Worm (Caenorhabditis elegans) whole organism, L4 larva: ENCODE measurements around the gene upp-1.
"Not testable (repeated sequence)": the region's sequence is repeated elsewhere in the genome, so short reads cannot be mapped to it uniquely, and the experiment has no call there.

ENCODE experiments used
- F37D6.2 ChIP-seq: sonication (generic microtip); optimal IDR thresholded peaks from 2 replicates; lab custom pipeline; 2016; ENCODE audit warnings: mild to moderate bottlenecking, missing genetic modification characterization, missing compliant biosample characterization
- T20F7.1 ChIP-seq: fragments of 200-800 bp; sonication (Bioruptor generic); optimal IDR thresholded peaks from 2 replicates; lab custom pipeline; 2018; ENCODE audit warnings: mild to moderate bottlenecking, missing genetic modification characterization, missing compliant biosample characterization
- ceh-28 ChIP-seq: fragments of 150-350 bp; optimal IDR thresholded peaks from 2 replicates; lab custom pipeline; 2014; ENCODE audit warnings: missing biosample characterization, missing genetic modification reagents, missing genetic modification characterization
- dve-1 ChIP-seq: sonication (generic microtip); optimal IDR thresholded peaks from 2 replicates; lab custom pipeline; 2017; ENCODE audit warnings: antibody characterized with exemption, mild to moderate bottlenecking, missing genetic modification characterization, missing compliant biosample characterization; ENCODE audit not compliant: insufficient read depth
- egl-27 ChIP-seq: sonication (generic microtip); optimal IDR thresholded peaks from 3 replicates; lab custom pipeline; 2017; ENCODE audit warnings: missing biosample characterization, missing genetic modification reagents, missing genetic modification characterization
- lim-7 ChIP-seq: fragments of 200-800 bp; sonication (Bioruptor generic); IDR thresholded peaks from 2 replicates; pipeline ENCODE4 v1.3.6; 2022; ENCODE audit warnings: missing genetic modification characterization, missing compliant biosample characterization
- lin-13 ChIP-seq: fragments of 150-350 bp; optimal IDR thresholded peaks from 2 replicates; lab custom pipeline; 2014; ENCODE audit warnings: missing biosample characterization, missing genetic modification reagents, missing genetic modification characterization
- lin-29 ChIP-seq: fragments of 200-800 bp; sonication (Bioruptor generic); IDR thresholded peaks from 2 replicates; pipeline ENCODE4 v1.3.6; 2022; ENCODE audit warnings: missing genetic modification reagents, missing genetic modification characterization, missing compliant biosample characterization
- mxl-3 ChIP-seq: fragments of 200-800 bp; sonication (Bioruptor generic); optimal IDR thresholded peaks from 2 replicates; lab custom pipeline; 2018; ENCODE audit warnings: mild to moderate bottlenecking, missing genetic modification characterization, missing compliant biosample characterization
- nhr-76 ChIP-seq: fragments of 150-350 bp; optimal IDR thresholded peaks from 2 replicates; lab custom pipeline; 2014; ENCODE audit warnings: missing biosample characterization, missing genetic modification characterization
- spr-1 ChIP-seq: sonication (generic microtip); optimal IDR thresholded peaks from 2 replicates; lab custom pipeline; 2016; ENCODE audit warnings: mild to moderate bottlenecking, missing genetic modification characterization, missing compliant biosample characterization
- unc-62 ChIP-seq, 3 experiments: fragments of 150-350 bp in 1 of 3; sonication (generic microtip); optimal IDR thresholded peaks in 2 of 3; peaks in 1 of 3; 1 replicate in 1 of 3; 2 replicates in 2 of 3; lab custom pipeline; 2014 to 2017; ENCODE audit warnings: missing biosample characterization in 3 of 3, missing genetic modification characterization in 3 of 3, missing genetic modification reagents in 3 of 3, missing genotype in 1 of 3

The upp-1 gene

ce11 chrIII:7594482-7594881, 48.4 kb downstream of the upp-1 start, which contains the start of gene Y80D4G.2:
Gene Y80D4G.2 (minus strand): TSS chrIII:7594582.
- not testable (repeated sequence) for TF ChIP-seq T20F7.1 (GFP tag; lab: Kevin White, UChicago); ceh-28 (tag; lab: Kevin White, UChicago); lin-13 (GFP tag; lab: Kevin White, UChicago)

DNA sequence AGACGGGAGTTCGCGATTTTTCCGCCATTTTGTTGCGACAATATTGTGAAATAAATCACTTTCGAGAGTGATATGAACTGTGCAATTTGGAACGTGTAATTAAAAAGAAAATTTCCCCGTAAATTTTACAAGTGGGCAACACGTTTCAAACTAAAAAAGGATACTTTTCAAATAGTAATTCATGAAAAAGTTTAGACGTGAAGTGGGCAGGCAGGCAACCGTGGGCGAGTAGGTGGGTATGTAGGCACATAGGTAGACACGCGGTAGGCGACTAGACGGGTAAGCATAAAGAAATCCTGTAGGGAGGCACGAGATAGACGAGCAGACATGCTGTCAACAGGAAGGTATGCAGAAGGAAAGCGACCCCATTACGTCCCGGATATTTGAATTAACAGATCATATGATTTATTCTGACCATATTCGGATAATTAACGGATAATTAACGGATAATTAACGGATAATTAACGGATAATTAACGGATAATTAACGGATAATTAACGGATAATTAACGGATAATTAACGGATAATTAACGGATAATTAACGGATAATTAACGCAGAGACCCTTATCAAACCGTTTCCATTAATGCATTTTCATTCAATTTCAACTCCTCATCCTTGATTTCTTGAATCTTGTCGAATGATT, 49.5 kb downstream of the upp-1 start, which contains the start of gene R13A5.11:
R13A5.11 (minus strand) TSS at position 51 of the 644 bp plus-strand sequence.
- TF ChIP-seq F37D6.2 (tag; lab: Kevin White, UChicago), result no peak
- TF ChIP-seq egl-27 (tag; lab: Kevin White, UChicago), result no peak
- no peak for TF ChIP-seq spr-1 (tag; lab: Kevin White, UChicago)
- TF ChIP-seq unc-62 (GFP tag; optimal IDR thresholded peaks at IDR 0.05 in 1 of 2; lab: Kevin White, UChicago), result no peak
- TF ChIP-seq unc-62 (tag; optimal IDR thresholded peaks at IDR 0.05; lab: Kevin White, UChicago), result no peak
- no peak for TF ChIP-seq lin-29 (GFP tag; lab: Robert Waterston, UW)
- TF ChIP-seq mxl-3 (GFP tag; lab: Kevin White, UChicago), result no peak
- no peak for TF ChIP-seq nhr-76 (tag; lab: Kevin White, UChicago)
- no peak for TF ChIP-seq dve-1 (tag; lab: Kevin White, UChicago)
- no peak for TF ChIP-seq lim-7 (GFP tag; lab: Robert Waterston, UW)
